Fruit fly (Drosophila melanogaster): ENCODE data around the gene Mms19.
A peak's percentile ranks its signal among the peaks of the same experiment; 100 is the strongest.

Mms19 gene

DNA sequence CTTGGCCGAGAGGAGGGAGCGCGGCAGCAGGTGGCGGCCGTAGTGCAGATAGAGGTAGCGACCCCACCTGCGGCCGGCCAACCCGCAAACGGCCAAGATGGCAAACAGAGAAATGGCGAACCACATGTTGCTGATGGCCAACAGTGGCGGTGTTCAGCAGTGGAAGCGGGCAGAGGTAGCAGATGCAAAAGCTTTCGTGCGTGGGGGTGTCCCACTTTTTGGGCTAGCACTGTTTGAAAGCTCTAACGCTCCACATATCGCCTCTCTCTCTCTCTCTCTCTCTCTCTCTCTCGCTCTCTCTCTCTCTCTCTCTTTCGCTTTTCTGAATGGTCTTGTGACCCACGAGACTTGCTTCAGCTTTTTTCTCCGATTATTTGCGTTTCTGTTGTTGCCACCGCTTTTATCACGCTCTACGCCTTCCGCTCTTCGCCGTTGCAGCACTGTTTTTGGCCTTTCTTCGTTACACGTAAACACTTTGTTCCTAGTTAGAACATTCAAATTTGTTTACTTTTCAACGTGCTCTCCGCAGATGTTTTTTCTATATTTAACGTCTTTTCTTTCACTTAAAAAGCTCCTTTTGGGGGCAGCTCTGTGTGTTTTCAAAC, 50.5 kb downstream of the Mms19 start:
- TF ChIP-seq pan (optimal IDR thresholded peaks at IDR 0.05) (no peak), Abd-B (GFP tag; optimal IDR thresholded peaks at IDR 0.05) (no peak), psq (GFP tag; optimal IDR thresholded peaks at IDR 0.05) (peak; percentile 89), h (GFP tag; optimal IDR thresholded peaks at IDR 0.05) (peak; percentile 48), Jra (GFP tag; optimal IDR thresholded peaks at IDR 0.05) (no peak), HLH106 (tag; optimal IDR thresholded peaks at IDR 0.05) (no peak), woc (GFP tag; optimal IDR thresholded peaks at IDR 0.05) (no peak), fru (GFP tag; optimal IDR thresholded peaks at IDR 0.05) (peak; percentile 27), foxo (GFP tag; optimal IDR thresholded peaks at IDR 0.05) (peak in 1 of 2 experiments; percentile 20), dmrt93B (GFP tag; optimal IDR thresholded peaks at IDR 0.05) (no peak), dl (GFP tag; optimal IDR thresholded peaks at IDR 0.05; ENCODE audit: insufficient read depth in 1 of 2, partially characterized antibody in 2 of 2) (peak; percentile 90 to 94), OdsH (GFP tag; optimal IDR thresholded peaks at IDR 0.05) (peak; percentile 27), rgr (GFP tag; optimal IDR thresholded peaks at IDR 0.05) (peak; percentile 59), CrebA (GFP tag; optimal IDR thresholded peaks at IDR 0.05; ENCODE audit: borderline replicate concordance) (peak; percentile 40), Hr83 (GFP tag; optimal IDR thresholded peaks at IDR 0.05; ENCODE audit: poor library complexity, severe bottlenecking) (peak; percentile 89), lola (GFP tag; optimal IDR thresholded peaks at IDR 0.05) (no peak), ey (GFP tag; optimal IDR thresholded peaks at IDR 0.05) (no peak), Myc (optimal IDR thresholded peaks at IDR 0.05) (peak; percentile 8), Hnf4 (GFP tag; optimal IDR thresholded peaks at IDR 0.05) (no peak), Rel (GFP tag; optimal IDR thresholded peaks at IDR 0.05) (peak; percentile 19), Rel (tag; optimal IDR thresholded peaks at IDR 0.05) (peak; percentile 54), dsf (GFP tag; optimal IDR thresholded peaks at IDR 0.05; ENCODE audit: borderline replicate concordance) (no peak), br (GFP tag; optimal IDR thresholded peaks at IDR 0.05) (peak; percentile 20), brk (GFP tag; optimal IDR thresholded peaks at IDR 0.05) (no peak), N (GFP tag; optimal IDR thresholded peaks at IDR 0.05) (no peak), Dfd (GFP tag; optimal IDR thresholded peaks at IDR 0.05) (no peak), tai (GFP tag; optimal IDR thresholded peaks at IDR 0.05) (no peak), jim (GFP tag; optimal IDR thresholded peaks at IDR 0.05) (peak; percentile 21), Vsx2 (GFP tag; optimal IDR thresholded peaks at IDR 0.05; ENCODE audit: partially characterized antibody) (peak; percentile 66), Hr78 (GFP tag; optimal IDR thresholded peaks at IDR 0.05) (no peak), Mio (GFP tag; optimal IDR thresholded peaks at IDR 0.05) (no peak), Dif (GFP tag; optimal IDR thresholded peaks at IDR 0.05; ENCODE audit: partially characterized antibody) (peak; percentile 96), Sp1 (GFP tag; optimal IDR thresholded peaks at IDR 0.05) (no peak), sv (GFP tag; optimal IDR thresholded peaks at IDR 0.05) (no peak), CG9705 (GFP tag; optimal IDR thresholded peaks at IDR 0.05) (no peak), GATAd (GFP tag; optimal IDR thresholded peaks at IDR 0.05) (no peak), CG32264 (GFP tag; optimal IDR thresholded peaks at IDR 0.05) (no peak), sage (GFP tag; optimal IDR thresholded peaks at IDR 0.05) (no peak), usp (GFP tag; optimal IDR thresholded peaks at IDR 0.05) (no peak)

DNA sequence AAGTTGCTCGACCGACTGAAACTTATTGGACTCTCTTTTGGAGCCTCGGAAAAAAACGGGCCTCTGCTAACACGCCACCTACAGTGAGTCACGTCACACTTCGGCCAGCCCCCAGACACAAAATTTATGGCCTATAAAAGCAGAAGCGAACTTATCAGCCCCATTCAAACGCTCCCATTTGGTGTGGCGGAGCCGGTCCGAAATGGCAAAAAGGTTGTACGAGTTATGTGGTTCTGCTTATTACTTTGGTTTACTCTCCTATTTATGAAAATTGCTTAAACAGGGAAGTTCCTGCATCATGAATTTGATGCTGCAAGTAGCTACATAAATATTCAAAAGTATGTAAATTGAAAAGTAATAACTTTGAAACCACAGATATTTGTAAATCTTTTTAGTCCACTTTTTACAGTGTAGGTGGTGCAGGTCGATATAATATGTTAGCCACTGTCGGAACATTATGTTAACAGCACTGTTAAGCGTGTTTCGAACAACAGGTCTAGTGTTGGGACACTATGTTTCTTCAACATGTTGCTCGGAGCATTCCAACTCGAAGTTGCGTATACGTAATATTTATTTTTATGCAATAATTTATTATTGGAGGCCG, 51.1 kb downstream of the Mms19 start:
- peak; percentile 80 for TF ChIP-seq dmrt93B (GFP tag; optimal IDR thresholded peaks at IDR 0.05)
- peak; percentile 87 for TF ChIP-seq HLH106 (tag; optimal IDR thresholded peaks at IDR 0.05)
- TF ChIP-seq woc (GFP tag; optimal IDR thresholded peaks at IDR 0.05): peak; percentile 87
- peak; percentile 85 for TF ChIP-seq br (GFP tag; optimal IDR thresholded peaks at IDR 0.05)
- peak; percentile 89 for TF ChIP-seq h (GFP tag; optimal IDR thresholded peaks at IDR 0.05)
- peak; percentile 27 for TF ChIP-seq Mio (GFP tag; optimal IDR thresholded peaks at IDR 0.05)
- peak; percentile 91 for TF ChIP-seq ey (GFP tag; optimal IDR thresholded peaks at IDR 0.05)
- peak; percentile 58 for TF ChIP-seq tai (GFP tag; optimal IDR thresholded peaks at IDR 0.05)
- TF ChIP-seq dl (GFP tag; optimal IDR thresholded peaks at IDR 0.05; ENCODE audit: insufficient read depth in 1 of 2, partially characterized antibody in 2 of 2): no peak
- TF ChIP-seq fru (GFP tag; optimal IDR thresholded peaks at IDR 0.05): peak; percentile 93
- TF ChIP-seq sage (GFP tag; optimal IDR thresholded peaks at IDR 0.05): no peak
- peak; percentile 69 for TF ChIP-seq Jra (GFP tag; optimal IDR thresholded peaks at IDR 0.05)
- TF ChIP-seq sv (GFP tag; optimal IDR thresholded peaks at IDR 0.05): peak; percentile 88
- peak; percentile 57 for TF ChIP-seq CG9705 (GFP tag; optimal IDR thresholded peaks at IDR 0.05)
- peak; percentile 19 for TF ChIP-seq CG32264 (GFP tag; optimal IDR thresholded peaks at IDR 0.05)
- TF ChIP-seq Hnf4 (GFP tag; optimal IDR thresholded peaks at IDR 0.05): peak; percentile 74
- TF ChIP-seq Dfd (GFP tag; optimal IDR thresholded peaks at IDR 0.05): no peak
- no peak for TF ChIP-seq dsf (GFP tag; optimal IDR thresholded peaks at IDR 0.05; ENCODE audit: borderline replicate concordance)
- TF ChIP-seq Sp1 (GFP tag; optimal IDR thresholded peaks at IDR 0.05): peak; percentile 83
- TF ChIP-seq Dif (GFP tag; optimal IDR thresholded peaks at IDR 0.05; ENCODE audit: partially characterized antibody): no peak
- TF ChIP-seq usp (GFP tag; optimal IDR thresholded peaks at IDR 0.05): no peak
- TF ChIP-seq Rel (GFP tag; optimal IDR thresholded peaks at IDR 0.05): no peak
- TF ChIP-seq Rel (tag; optimal IDR thresholded peaks at IDR 0.05): peak; percentile 26
- TF ChIP-seq CrebA (GFP tag; optimal IDR thresholded peaks at IDR 0.05; ENCODE audit: borderline replicate concordance): no peak
- TF ChIP-seq psq (GFP tag; optimal IDR thresholded peaks at IDR 0.05): peak; percentile 86
- TF ChIP-seq rgr (GFP tag; optimal IDR thresholded peaks at IDR 0.05): peak; percentile 85
- TF ChIP-seq brk (GFP tag; optimal IDR thresholded peaks at IDR 0.05): peak; percentile 9
- peak in 1 of 2 experiments; percentile 90 for TF ChIP-seq foxo (GFP tag; optimal IDR thresholded peaks at IDR 0.05)
- TF ChIP-seq Myc (optimal IDR thresholded peaks at IDR 0.05): no peak
- TF ChIP-seq OdsH (GFP tag; optimal IDR thresholded peaks at IDR 0.05): peak; percentile 78

Data from whole organism, wandering third instar larva.